Worm (Caenorhabditis elegans) whole organism, dauer: ENCODE results near the gene rpn-6.2.
"Not testable (repeated sequence)": the region's sequence is repeated elsewhere in the genome, so short reads cannot be mapped to it uniquely, and the experiment has no call there.

Source experiments
- unc-62 ChIP-seq: sonication (generic microtip); optimal IDR thresholded peaks from 2 replicates; lab custom pipeline; 2017; ENCODE audit warnings: missing biosample characterization, missing genetic modification reagents, missing genetic modification characterization

The rpn-6.2 gene

DNA sequence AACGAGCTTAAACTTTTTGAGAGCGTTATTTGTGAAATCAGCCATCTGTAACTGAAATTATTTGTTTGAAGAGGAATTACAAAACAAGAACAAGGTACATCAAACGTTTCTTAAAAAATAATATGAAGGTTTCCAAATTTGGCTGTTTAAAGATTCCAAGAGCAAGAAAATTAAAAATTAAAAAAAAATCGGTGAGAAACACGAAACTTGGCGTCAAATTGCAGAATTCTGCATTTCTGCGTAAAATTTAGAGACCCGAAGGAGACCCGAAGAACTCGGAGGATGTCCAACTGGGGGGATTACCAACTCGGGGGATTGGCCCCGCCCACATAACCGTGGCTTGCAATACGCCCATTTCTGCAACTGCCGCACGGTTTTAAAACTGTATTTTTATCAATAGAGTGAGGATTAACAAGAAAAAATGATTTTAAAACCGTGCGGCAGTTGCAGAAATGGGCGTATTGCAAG, 4.1 kb upstream of the rpn-6.2 start, which contains the start of gene rab-6.1:
rab-6.1 (minus strand) TSS at position 51 of the 468 bp plus-strand sequence.
- not testable (repeated sequence) for TF ChIP-seq unc-62 (GFP tag; lab: Kevin White, UChicago)

ce11 chrIII:9004658-9005057, 2.9 kb upstream of the rpn-6.2 start:
- TF ChIP-seq unc-62 (GFP tag; lab: Kevin White, UChicago), result no peak

- no peak for TF ChIP-seq unc-62 (GFP tag; lab: Kevin White, UChicago)
These were observed 746 bp upstream of the rpn-6.2 start, which contains the start of the genes F59B2.15 and zif-1 for ce11 chrIII:9002545-9002944. F59B2.15 (minus strand) TSS chrIII:9002645. zif-1 (plus strand) TSS chrIII:9002779.

ce11 chrIII:9001491-9001890, 308 bp downstream of the rpn-6.2 start:
- no peak for TF ChIP-seq unc-62 (GFP tag; lab: Kevin White, UChicago)

- TF ChIP-seq unc-62 (GFP tag; lab: Kevin White, UChicago), result no peak
These were observed 2.3 kb downstream of the rpn-6.2 start, which contains the start of gene F59B2.3 for ce11 chrIII:8999508-8999907. F59B2.3 (minus strand) TSS chrIII:8999766.

DNA sequence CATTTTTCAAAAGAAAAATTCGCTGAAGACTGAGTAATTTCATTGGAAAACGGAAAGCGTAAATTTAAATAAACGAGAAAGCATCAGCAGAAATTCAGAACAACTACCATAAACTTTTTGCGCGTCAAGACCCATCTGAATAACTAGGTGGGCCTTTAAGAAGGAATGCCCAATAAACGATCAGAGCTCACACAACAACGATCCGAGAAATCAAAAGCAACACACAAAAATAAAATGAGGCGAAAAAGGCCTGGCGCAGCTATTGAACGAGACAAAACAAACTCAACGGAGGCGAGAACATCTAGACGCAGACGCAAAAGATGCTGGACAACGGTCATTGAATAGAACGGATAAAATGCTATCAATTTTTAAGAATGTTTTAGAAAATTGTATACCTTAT, 2.9 kb downstream of the rpn-6.2 start:
- no peak for TF ChIP-seq unc-62 (GFP tag; lab: Kevin White, UChicago)

- TF ChIP-seq unc-62 (GFP tag; lab: Kevin White, UChicago), result no peak
These were observed 4.0 kb downstream of the rpn-6.2 start for ce11 chrIII:8997821-8998220.

ce11 chrIII:8996686-8997085, 5.1 kb downstream of the rpn-6.2 start, which contains the start of gene skat-1:
skat-1 (minus strand) TSS chrIII:8996786.
- no peak for TF ChIP-seq unc-62 (GFP tag; lab: Kevin White, UChicago)

ce11 chrIII:8989752-8990151, 12.0 kb downstream of the rpn-6.2 start, which contains the start of gene R08D7.7:
R08D7.7 (plus strand) TSS chrIII:8990052.
- not testable (repeated sequence) for TF ChIP-seq unc-62 (GFP tag; lab: Kevin White, UChicago)

DNA sequence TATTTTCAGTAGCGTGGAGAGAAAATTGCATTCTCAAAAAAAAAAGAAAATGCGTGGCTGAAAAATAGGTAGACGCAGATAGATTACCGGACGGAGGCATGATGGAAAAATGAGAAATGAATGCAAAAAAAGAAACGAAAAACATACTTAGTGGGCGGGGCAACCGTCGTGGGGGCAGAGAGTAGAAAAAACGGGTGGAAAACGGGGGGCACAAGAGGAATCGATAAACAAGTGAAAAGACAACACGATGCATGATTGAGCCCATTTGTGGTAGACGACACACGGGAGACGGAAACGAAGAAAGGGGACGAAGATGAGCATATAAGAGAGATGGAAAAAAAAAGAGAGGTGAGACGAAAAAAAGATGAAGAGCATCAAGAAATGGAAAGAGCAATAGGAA, 13.3 kb downstream of the rpn-6.2 start:
- TF ChIP-seq unc-62 (GFP tag; lab: Kevin White, UChicago), result no peak

DNA sequence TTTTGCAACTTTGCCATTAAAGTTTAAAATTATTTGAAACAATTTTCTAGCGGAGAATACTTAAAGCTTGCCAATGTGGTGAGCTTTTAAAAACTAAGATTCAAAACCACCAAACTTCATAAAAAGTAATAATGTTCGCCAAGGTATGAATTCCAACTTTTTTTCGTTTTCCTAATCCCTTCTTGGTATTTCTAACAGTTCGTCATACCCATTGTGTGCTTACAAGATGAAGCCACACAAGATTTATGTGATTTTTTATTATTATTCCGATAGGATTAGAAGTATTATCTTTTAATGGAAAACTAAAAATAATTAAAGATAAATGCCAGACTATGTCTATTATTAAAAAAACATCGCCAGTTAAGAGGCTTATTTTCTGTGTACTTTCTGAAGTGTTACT, 13.7 kb downstream of the rpn-6.2 start:
- no peak for TF ChIP-seq unc-62 (GFP tag; lab: Kevin White, UChicago)

- no peak for TF ChIP-seq unc-62 (GFP tag; lab: Kevin White, UChicago)
These were observed 14.9 kb downstream of the rpn-6.2 start for ce11 chrIII:8986872-8987271.

ce11 chrIII:8985965-8986364, 15.8 kb downstream of the rpn-6.2 start:
- no peak for TF ChIP-seq unc-62 (GFP tag; lab: Kevin White, UChicago)

- TF ChIP-seq unc-62 (GFP tag; lab: Kevin White, UChicago), result no peak
These were observed 16.3 kb downstream of the rpn-6.2 start for ce11 chrIII:8985461-8985860.

DNA sequence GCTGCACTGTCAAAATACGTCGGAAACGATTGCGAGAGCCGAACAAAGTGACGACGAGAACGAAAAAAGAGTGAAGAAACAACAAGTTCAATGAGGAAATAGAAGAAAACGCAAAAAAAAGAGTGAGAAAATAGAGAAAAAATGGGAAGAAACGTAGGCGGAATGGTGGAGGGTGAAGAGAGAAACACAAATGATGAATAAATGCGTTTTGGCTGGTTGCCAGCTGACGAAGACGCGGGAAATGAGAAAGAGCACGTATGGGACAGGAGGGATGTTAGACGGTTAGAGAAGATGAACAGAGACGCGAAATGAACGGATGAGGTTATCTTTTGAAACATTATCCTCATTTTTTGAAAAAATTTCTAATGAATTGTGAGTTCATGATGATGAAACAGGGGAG, 16.8 kb downstream of the rpn-6.2 start:
- no peak for TF ChIP-seq unc-62 (GFP tag; lab: Kevin White, UChicago)

- no peak for TF ChIP-seq unc-62 (GFP tag; lab: Kevin White, UChicago)
These were observed 17.4 kb downstream of the rpn-6.2 start for ce11 chrIII:8984412-8984811.

DNA sequence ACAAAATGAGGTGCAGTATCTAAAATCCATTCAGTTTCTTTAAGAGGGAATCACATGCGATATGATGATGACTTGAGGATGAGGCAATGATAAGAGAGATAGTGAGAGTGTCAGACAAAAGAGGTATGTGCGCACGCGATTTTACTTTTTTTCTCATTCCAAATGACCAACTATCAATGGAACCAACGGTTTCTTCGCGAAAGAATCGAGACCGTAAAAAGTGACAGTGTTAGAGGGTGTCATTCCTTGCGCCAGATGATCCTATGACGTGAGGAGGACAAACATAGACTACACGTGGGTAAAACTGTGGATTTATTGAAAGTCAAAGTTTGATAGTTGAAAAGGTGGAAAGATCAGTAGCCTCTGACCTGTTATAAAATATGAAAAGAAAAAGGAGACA, 18.0 kb downstream of the rpn-6.2 start:
- no peak for TF ChIP-seq unc-62 (GFP tag; lab: Kevin White, UChicago)
